Fruit fly (Drosophila melanogaster) whole organism, prepupa: ENCODE measurements around the gene dmrt99B.

Experiments
- CG11294 ChIP-seq: fragments of 200-800 bp; sonication (Bioruptor generic); IDR thresholded peaks from 2 replicates; pipeline ENCODE4 v1.3.6; 2022; ENCODE audit warnings: missing biosample characterization, missing genetic modification characterization
- CG16779 ChIP-seq: fragments of 200-800 bp; sonication (Bioruptor generic); optimal IDR thresholded peaks from 3 replicates; lab custom pipeline; 2017; ENCODE audit warnings: missing biosample characterization, mild to moderate bottlenecking, missing genetic modification characterization
- Hr39 ChIP-seq: fragments of 200-800 bp; sonication (Bioruptor generic); optimal IDR thresholded peaks from 2 replicates; lab custom pipeline; 2016; ENCODE audit warnings: missing biosample characterization, missing genetic modification characterization
- dsx ChIP-seq: fragments of 200-800 bp; optimal IDR thresholded peaks from 3 replicates; lab custom pipeline; 2019; ENCODE audit warnings: missing biosample characterization, mild to moderate bottlenecking, missing genetic modification characterization, moderate library complexity; ENCODE audit not compliant: poor library complexity, severe bottlenecking
- esn ChIP-seq: fragments of 200-800 bp; sonication (Bioruptor generic); optimal IDR thresholded peaks from 2 replicates; lab custom pipeline; 2016; ENCODE audit warnings: missing biosample characterization, mild to moderate bottlenecking, missing genetic modification characterization, moderate library complexity
- vri ChIP-seq: fragments of 200-800 bp; sonication (Bioruptor generic); optimal IDR thresholded peaks from 3 replicates; lab custom pipeline; 2016; ENCODE audit warnings: missing biosample characterization, mild to moderate bottlenecking, missing genetic modification characterization

- TF ChIP-seq vri (GFP tag; lab: Kevin White, UChicago) (no peak), dsx (GFP tag; lab: Kevin White, UChicago) (no peak), CG16779 (tag; lab: Kevin White, UChicago) (no peak), esn (GFP tag; lab: Kevin White, UChicago) (no peak), CG11294 (no peak), Hr39 (GFP tag; lab: Kevin White, UChicago) (peak; percentile 8)
Observed at dm6 chr3R:29696359-29696758, 4.0 kb downstream of the dmrt99B start.
